Fruit fly (Drosophila melanogaster) whole organism, embryonic: ENCODE data around the gene CG34008.

Source experiments
- Ada2b ChIP-seq: fragments of 200-800 bp; sonication (Bioruptor generic); IDR thresholded peaks from 2 replicates; pipeline ENCODE4 v1.3.6; 2022; ENCODE audit warnings: missing biosample characterization, missing genetic modification characterization
- Asciz ChIP-seq: fragments of 200-800 bp; sonication (Bioruptor generic); optimal IDR thresholded peaks from 2 replicates; lab custom pipeline; 2017; ENCODE audit warnings: missing biosample characterization, mild to moderate bottlenecking, missing genetic modification characterization, missing genetic modification reagents
- Atf3 ChIP-seq: fragments of 200-800 bp; sonication (Bioruptor generic); optimal IDR thresholded peaks from 3 replicates; lab custom pipeline; 2016; ENCODE audit warnings: missing biosample characterization, missing genetic modification characterization
- CG10274 ChIP-seq: fragments of 200-800 bp; sonication (Bioruptor generic); optimal IDR thresholded peaks from 3 replicates; lab custom pipeline; 2017; ENCODE audit warnings: missing biosample characterization, mild to moderate bottlenecking, missing genetic modification characterization
- CG10462 ChIP-seq: fragments of 200-800 bp; sonication (Bioruptor generic); optimal IDR thresholded peaks from 2 replicates; lab custom pipeline; 2016; ENCODE audit warnings: missing biosample characterization, missing genetic modification characterization
- CG10654 ChIP-seq: fragments of 200-800 bp; sonication (Bioruptor generic); optimal IDR thresholded peaks from 2 replicates; lab custom pipeline; 2016; ENCODE audit warnings: missing biosample characterization, missing genetic modification characterization
- CG11723 ChIP-seq: fragments of 200-800 bp; sonication (Bioruptor generic); optimal IDR thresholded peaks from 2 replicates; lab custom pipeline; 2017; ENCODE audit warnings: missing biosample characterization, mild to moderate bottlenecking, missing genetic modification characterization
- CG15073 ChIP-seq: fragments of 200-800 bp; sonication (Bioruptor generic); optimal IDR thresholded peaks from 2 replicates; lab custom pipeline; 2016; ENCODE audit warnings: missing biosample characterization, missing genetic modification characterization
- CG17912 ChIP-seq: fragments of 200-800 bp; sonication (Bioruptor generic); optimal IDR thresholded peaks from 2 replicates; lab custom pipeline; 2018; ENCODE audit warnings: missing biosample characterization, mild to moderate bottlenecking, missing genetic modification characterization
- CG1792 ChIP-seq: fragments of 200-800 bp; sonication (Bioruptor generic); optimal IDR thresholded peaks from 2 replicates; lab custom pipeline; 2016; ENCODE audit warnings: missing biosample characterization, missing genetic modification characterization
- CG33213 ChIP-seq: fragments of 200-800 bp; sonication (Bioruptor generic); optimal IDR thresholded peaks from 3 replicates; lab custom pipeline; 2016; ENCODE audit warnings: missing biosample characterization, missing genetic modification characterization
- CG5245 ChIP-seq: fragments of 200-800 bp; sonication (Bioruptor generic); optimal IDR thresholded peaks from 3 replicates; lab custom pipeline; 2016; ENCODE audit warnings: missing biosample characterization, missing genetic modification characterization
- CG7963 ChIP-seq: fragments of 200-800 bp; sonication (Bioruptor generic); IDR thresholded peaks from 3 replicates; pipeline ENCODE4 v1.3.6; 2022; ENCODE audit warnings: missing biosample characterization, missing genetic modification characterization; ENCODE audit not compliant: partially characterized antibody
- CG8281 ChIP-seq: fragments of 200-800 bp; sonication (Bioruptor generic); optimal IDR thresholded peaks from 2 replicates; lab custom pipeline; 2018; ENCODE audit warnings: missing biosample characterization, mild to moderate bottlenecking, missing genetic modification characterization, moderate library complexity
- CHES-1-like ChIP-seq: fragments of 200-800 bp; sonication (Bioruptor generic); optimal IDR thresholded peaks from 2 replicates; lab custom pipeline; 2016; ENCODE audit warnings: missing biosample characterization, missing genetic modification characterization
- CkIIα-i1 ChIP-seq: fragments of 200-800 bp; sonication (Bioruptor generic); IDR thresholded peaks from 2 replicates; pipeline ENCODE4 v1.3.6; 2022; ENCODE audit warnings: missing biosample characterization, missing genetic modification characterization
- D19B ChIP-seq: fragments of 200-800 bp; sonication (Bioruptor generic); optimal IDR thresholded peaks from 2 replicates; lab custom pipeline; 2017; ENCODE audit warnings: missing biosample characterization, mild to moderate bottlenecking, missing genetic modification characterization
- Deaf1 ChIP-seq: fragments of 200-800 bp; optimal IDR thresholded peaks from 3 replicates; lab custom pipeline; 2019; ENCODE audit warnings: missing biosample characterization, mild to moderate bottlenecking, missing genetic modification characterization, moderate library complexity
- Doc2 ChIP-seq: fragments of 200-800 bp; sonication (Bioruptor generic); IDR thresholded peaks from 2 replicates; pipeline ENCODE4 v1.3.6; 2022; ENCODE audit warnings: missing biosample characterization, missing genetic modification characterization
- Drgx ChIP-seq: fragments of 200-800 bp; sonication (Bioruptor generic); IDR thresholded peaks from 2 replicates; pipeline ENCODE4 v1.3.6; 2022; ENCODE audit warnings: missing biosample characterization, missing genetic modification characterization
- ERR ChIP-seq: fragments of 200-800 bp; sonication (Bioruptor generic); optimal IDR thresholded peaks from 2 replicates; lab custom pipeline; 2016; ENCODE audit warnings: missing biosample characterization, missing genetic modification characterization
- Ets97D ChIP-seq: fragments of 200-800 bp; sonication (Bioruptor generic); optimal IDR thresholded peaks from 3 replicates; lab custom pipeline; 2016; ENCODE audit warnings: missing biosample characterization, missing genetic modification characterization
- Hr3 ChIP-seq: fragments of 200-800 bp; sonication (Bioruptor generic); optimal IDR thresholded peaks from 3 replicates; lab custom pipeline; 2016; ENCODE audit warnings: missing biosample characterization, missing genetic modification characterization
- Lhr ChIP-seq: fragments of 200-800 bp; sonication (Bioruptor generic); optimal IDR thresholded peaks from 3 replicates; lab custom pipeline; 2017; ENCODE audit warnings: mild to moderate bottlenecking, missing biosample characterization, missing genetic modification reagents, missing genetic modification characterization
- Lim3 ChIP-seq: fragments of 200-800 bp; sonication (Bioruptor generic); IDR thresholded peaks from 2 replicates; pipeline ENCODE4 v1.3.6; 2022; ENCODE audit warnings: missing biosample characterization, missing genetic modification characterization
- MBD-R2 ChIP-seq: fragments of 200-800 bp; sonication (Bioruptor generic); IDR thresholded peaks from 2 replicates; pipeline ENCODE4 v1.3.6; 2022; ENCODE audit warnings: missing biosample characterization, missing genetic modification characterization
- Mrtf ChIP-seq: fragments of 200-800 bp; sonication (Bioruptor generic); IDR thresholded peaks from 3 replicates; pipeline ENCODE4 v1.3.6; 2022; ENCODE audit warnings: missing biosample characterization, missing genetic modification characterization
- Myb ChIP-seq: fragments of 200-800 bp; sonication (Bioruptor generic); optimal IDR thresholded peaks from 2 replicates; lab custom pipeline; 2016; ENCODE audit warnings: missing biosample characterization, missing genetic modification characterization
- YL-1 ChIP-seq: fragments of 200-800 bp; sonication (Bioruptor generic); optimal IDR thresholded peaks from 3 replicates; lab custom pipeline; 2017; ENCODE audit warnings: missing biosample characterization, mild to moderate bottlenecking, missing genetic modification characterization
- amos ChIP-seq: fragments of 200-800 bp; sonication (Bioruptor generic); IDR thresholded peaks from 2 replicates; pipeline ENCODE4 v1.3.6; 2022; ENCODE audit warnings: missing biosample characterization, missing genetic modification characterization; ENCODE audit not compliant: partially characterized antibody
- ato ChIP-seq: fragments of 200-800 bp; sonication (Bioruptor generic); IDR thresholded peaks from 2 replicates; pipeline ENCODE4 v1.3.6; 2022; ENCODE audit warnings: missing biosample characterization, missing genetic modification characterization; ENCODE audit not compliant: partially characterized antibody
- emc ChIP-seq: fragments of 200-800 bp; sonication (Bioruptor generic); optimal IDR thresholded peaks from 2 replicates; lab custom pipeline; 2016; ENCODE audit warnings: missing biosample characterization, missing genetic modification characterization
- fd64A ChIP-seq: fragments of 200-800 bp; sonication (Bioruptor generic); optimal IDR thresholded peaks from 3 replicates; lab custom pipeline; 2018; ENCODE audit warnings: missing biosample characterization, mild to moderate bottlenecking, missing genetic modification characterization
- gem ChIP-seq: fragments of 200-800 bp; sonication (Bioruptor generic); optimal IDR thresholded peaks from 2 replicates; lab custom pipeline; 2019; ENCODE audit warnings: missing biosample characterization, mild to moderate bottlenecking, missing genetic modification characterization, moderate library complexity
- grau ChIP-seq: fragments of 200-800 bp; optimal IDR thresholded peaks from 3 replicates; lab custom pipeline; 2019; ENCODE audit warnings: missing biosample characterization, mild to moderate bottlenecking, missing genetic modification characterization, moderate library complexity
- gsb ChIP-seq: fragments of 200-800 bp; sonication (Bioruptor generic); IDR thresholded peaks from 2 replicates; pipeline ENCODE4 v1.3.6; 2022; ENCODE audit warnings: missing biosample characterization, missing genetic modification characterization
- hkb ChIP-seq, 2 experiments: fragments of 200-800 bp in 1 of 2; fragments of >200 bp in 1 of 2; sonication (Bioruptor generic) in 1 of 2; IDR thresholded peaks in 1 of 2; optimal IDR thresholded peaks in 1 of 2; 2 replicates each; pipeline versions ENCODE4 v1.3.6 to Lab custom; 2017 to 2022; ENCODE audit warnings: missing biosample characterization in 1 of 2, missing genetic modification characterization in 1 of 2
- ind ChIP-seq: fragments of 200-800 bp; sonication (Bioruptor generic); optimal IDR thresholded peaks from 3 replicates; lab custom pipeline; 2016; ENCODE audit warnings: missing biosample characterization, missing genetic modification characterization
- klu ChIP-seq: fragments of 200-800 bp; sonication (Bioruptor generic); IDR thresholded peaks from 2 replicates; pipeline ENCODE4 v1.3.6; 2022; ENCODE audit warnings: missing biosample characterization, missing genetic modification characterization
- lab ChIP-seq: fragments of 200-800 bp; sonication (Bioruptor generic); optimal IDR thresholded peaks from 3 replicates; lab custom pipeline; 2017; ENCODE audit warnings: missing biosample characterization, missing genetic modification characterization, mild to moderate bottlenecking, moderate library complexity, missing genetic modification reagents
- mam ChIP-seq: fragments of 200-800 bp; sonication (Bioruptor generic); optimal IDR thresholded peaks from 3 replicates; lab custom pipeline; 2016; ENCODE audit warnings: missing biosample characterization, missing genetic modification characterization
- odd ChIP-seq: fragments of 200-800 bp; sonication (Bioruptor generic); optimal IDR thresholded peaks from 2 replicates; lab custom pipeline; 2017; ENCODE audit warnings: missing biosample characterization, mild to moderate bottlenecking, missing genetic modification characterization
- pho ChIP-seq: fragments of 200-800 bp; sonication (Bioruptor generic); optimal IDR thresholded peaks from 2 replicates; lab custom pipeline; 2016; ENCODE audit warnings: missing biosample characterization, missing genetic modification characterization
- phol ChIP-seq: fragments of 200-800 bp; sonication (Bioruptor generic); optimal IDR thresholded peaks from 3 replicates; lab custom pipeline; 2018; ENCODE audit warnings: missing biosample characterization, mild to moderate bottlenecking, missing genetic modification characterization, moderate library complexity
- rib ChIP-seq: fragments of 200-800 bp; sonication (Bioruptor generic); IDR thresholded peaks from 2 replicates; pipeline ENCODE4 v1.3.6; 2022; ENCODE audit warnings: missing biosample characterization, missing genetic modification characterization
- scrt ChIP-seq: fragments of 200-800 bp; sonication (Bioruptor generic); optimal IDR thresholded peaks from 2 replicates; lab custom pipeline; 2018; ENCODE audit warnings: missing biosample characterization, mild to moderate bottlenecking, missing genetic modification characterization, moderate library complexity
- sqz ChIP-seq: fragments of 200-800 bp; sonication (Bioruptor generic); optimal IDR thresholded peaks from 3 replicates; lab custom pipeline; 2018; ENCODE audit warnings: missing biosample characterization, mild to moderate bottlenecking, missing genetic modification characterization
- stc ChIP-seq: fragments of 200-800 bp; sonication (Bioruptor generic); IDR thresholded peaks from 2 replicates; pipeline ENCODE4 v1.3.6; 2022; ENCODE audit warnings: missing biosample characterization, missing genetic modification characterization
- tup ChIP-seq: fragments of 200-800 bp; sonication (Bioruptor generic); optimal IDR thresholded peaks from 2 replicates; lab custom pipeline; 2016; ENCODE audit warnings: missing biosample characterization, mild to moderate bottlenecking, missing genetic modification characterization, moderate library complexity
- vfl ChIP-seq: fragments of 200-800 bp; sonication (Bioruptor generic); optimal IDR thresholded peaks from 2 replicates; lab custom pipeline; 2016; ENCODE audit warnings: missing biosample characterization, missing genetic modification characterization
- wdn ChIP-seq: fragments of 200-800 bp; sonication (Bioruptor generic); IDR thresholded peaks from 2 replicates; pipeline ENCODE4 v1.3.6; 2022; ENCODE audit warnings: missing biosample characterization, missing genetic modification characterization

CG34008 gene

DNA sequence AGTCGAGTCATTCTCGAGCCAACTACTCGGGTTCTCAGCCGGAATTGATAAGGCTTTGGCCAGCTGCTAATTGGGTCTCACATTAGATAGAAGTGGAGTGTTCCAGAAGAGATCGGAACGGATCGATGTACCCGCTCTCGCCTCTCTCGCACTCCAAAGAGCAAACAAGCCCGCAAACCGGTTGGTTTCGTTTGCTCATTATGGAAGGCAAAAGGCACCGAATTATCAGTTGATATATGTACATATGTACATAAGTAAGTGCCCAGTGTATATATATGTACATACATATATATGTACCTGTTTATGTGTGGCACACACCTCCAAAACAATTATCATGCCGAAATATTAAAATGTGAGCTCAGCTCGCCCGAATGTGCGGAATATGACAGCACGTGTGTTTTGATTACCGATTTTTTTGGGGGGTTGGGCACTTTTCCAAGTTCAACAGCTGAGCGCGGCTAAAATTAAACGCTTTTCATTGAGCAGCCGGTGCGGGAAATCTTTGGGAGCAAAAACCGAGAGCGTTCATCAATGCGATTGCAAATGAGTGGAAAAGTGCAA is 25.5 kb downstream of the CG34008 start (continued):
- no peak for TF ChIP-seq vfl (GFP tag; lab: Kevin White, UChicago)
- TF ChIP-seq wdn (GFP tag; lab: Robert Waterston, UW) = no peak; the same call in 1 of the 2 replicates
- TF ChIP-seq CG11723 = no peak
- no peak for TF ChIP-seq Doc2 (GFP tag; lab: Robert Waterston, UW)
- no peak for TF ChIP-seq CG10462 (GFP tag; lab: Kevin White, UChicago)
- TF ChIP-seq Ada2b = no peak
- no peak for TF ChIP-seq hkb (optimal IDR thresholded peaks at IDR 0.05; lab: Kevin White, UChicago)
- peak; percentile 8 for TF ChIP-seq hkb (GFP tag; IDR thresholded peaks at IDR 0.05; lab: Robert Waterston, UW)
- TF ChIP-seq Ets97D (GFP tag; lab: Kevin White, UChicago) = no peak
- no peak for TF ChIP-seq Myb (GFP tag; lab: Kevin White, UChicago)
- TF ChIP-seq sqz (GFP tag; lab: Kevin White, UChicago) = no peak
- TF ChIP-seq Lhr (GFP tag; lab: Kevin White, UChicago) = no peak
- no peak for TF ChIP-seq CG8281 (tag; lab: Kevin White, UChicago)
- peak; percentile 53 for TF ChIP-seq odd
- peak; percentile 30 for TF ChIP-seq YL-1 (GFP tag; lab: Kevin White, UChicago)
- TF ChIP-seq phol (tag; lab: Kevin White, UChicago) = no peak
- no peak for TF ChIP-seq ind (GFP tag; lab: Kevin White, UChicago)
- no peak for TF ChIP-seq CG7963 (GFP tag; lab: Robert Waterston, UW)
- no peak for TF ChIP-seq scrt (GFP tag; lab: Kevin White, UChicago)
- no peak for TF ChIP-seq ERR (GFP tag; lab: Kevin White, UChicago)
- TF ChIP-seq pho = no peak
- TF ChIP-seq gsb (GFP tag; lab: Robert Waterston, UW) = no peak
- TF ChIP-seq CkIIα-i1 (GFP tag; lab: Robert Waterston, UW) = no peak
- TF ChIP-seq gem (tag; lab: Kevin White, UChicago) = no peak
- no peak for TF ChIP-seq CG5245
- TF ChIP-seq CG17912 (GFP tag; lab: Kevin White, UChicago) = peak; percentile 80
- TF ChIP-seq Drgx (GFP tag; lab: Robert Waterston, UW) = no peak
- no peak for TF ChIP-seq CHES-1-like (GFP tag; lab: Kevin White, UChicago)
- TF ChIP-seq lab (GFP tag; lab: Kevin White, UChicago) = no peak
- TF ChIP-seq Atf3 (GFP tag; lab: Kevin White, UChicago) = no peak
- no peak for TF ChIP-seq CG10654
- peak; percentile 17 for TF ChIP-seq CG33213 (GFP tag; lab: Kevin White, UChicago)
- TF ChIP-seq Deaf1 (tag; lab: Kevin White, UChicago) = no peak
- no peak for TF ChIP-seq grau
- no peak for TF ChIP-seq CG15073
- no peak for TF ChIP-seq CG1792 (GFP tag; lab: Kevin White, UChicago)
- no peak for TF ChIP-seq CG10274 (GFP tag; lab: Kevin White, UChicago)
- no peak for TF ChIP-seq mam (GFP tag; lab: Kevin White, UChicago)
- TF ChIP-seq ato = no peak
- TF ChIP-seq Asciz = peak; percentile 1
- TF ChIP-seq stc (GFP tag; lab: Robert Waterston, UW) = 0 out of 2 replicates have a peak, but pooled peaks have one; percentile 8
- TF ChIP-seq fd64A (GFP tag; lab: Kevin White, UChicago) = no peak
- TF ChIP-seq Hr3 (GFP tag; lab: Kevin White, UChicago) = no peak
- TF ChIP-seq klu = no peak
- no peak for TF ChIP-seq MBD-R2 (GFP tag; lab: Robert Waterston, UW)
- no peak for TF ChIP-seq Lim3
- no peak for TF ChIP-seq emc (GFP tag; lab: Kevin White, UChicago)
- TF ChIP-seq tup (GFP tag; lab: Kevin White, UChicago) = no peak
- no peak for TF ChIP-seq amos (GFP tag; lab: Robert Waterston, UW)
- TF ChIP-seq D19B (GFP tag; lab: Kevin White, UChicago) = no peak
- peak; percentile 41; the same call in 1 of the 2 replicates for TF ChIP-seq rib (GFP tag; lab: Robert Waterston, UW)
- no peak for TF ChIP-seq Mrtf (GFP tag; lab: Robert Waterston, UW)
